Worm (Caenorhabditis elegans) whole organism, mixed stage, embryonic: Measurements from ENCODE around the gene ghi-1.

Experiments
- M03D4.4 ChIP-seq: sonication (generic microtip); optimal IDR thresholded peaks from 2 replicates; lab custom pipeline; 2017; ENCODE audit warnings: mild to moderate bottlenecking, missing genetic modification characterization, missing compliant biosample characterization
- bed-3 ChIP-seq: fragments of 200-800 bp; sonication (Bioruptor generic); optimal IDR thresholded peaks from 3 replicates; lab custom pipeline; 2018; ENCODE audit warnings: mild to moderate bottlenecking, missing genetic modification characterization, moderate library complexity, missing compliant biosample characterization
- blmp-1 ChIP-seq: fragments of 150-350 bp; optimal IDR thresholded peaks from 2 replicates; lab custom pipeline; 2014; ENCODE audit warnings: missing biosample characterization, missing genetic modification characterization
- ceh-39 ChIP-seq: fragments of 150-350 bp; optimal IDR thresholded peaks from 2 replicates; lab custom pipeline; 2014; ENCODE audit warnings: missing biosample characterization, missing genetic modification characterization
- ceh-43 ChIP-seq: fragments of 200-800 bp; sonication (Bioruptor generic); optimal IDR thresholded peaks from 2 replicates; lab custom pipeline; 2018; ENCODE audit warnings: mild to moderate bottlenecking, missing genetic modification characterization, moderate library complexity, missing compliant biosample characterization
- ces-1 ChIP-seq: fragments of 150-350 bp; optimal IDR thresholded peaks from 2 replicates; lab custom pipeline; 2014; ENCODE audit warnings: missing biosample characterization, missing genetic modification reagents, missing genetic modification characterization
- cnd-1 ChIP-seq: fragments of 200-800 bp; sonication (Bioruptor generic); optimal IDR thresholded peaks from 2 replicates; lab custom pipeline; 2018; ENCODE audit warnings: mild to moderate bottlenecking, missing genetic modification characterization, missing compliant biosample characterization
- drap-1 ChIP-seq: fragments of 200-800 bp; sonication (Bioruptor generic); optimal IDR thresholded peaks from 3 replicates; lab custom pipeline; 2018; ENCODE audit warnings: mild to moderate bottlenecking, missing genetic modification characterization, missing compliant biosample characterization
- elt-1 ChIP-seq: sonication (generic microtip); optimal IDR thresholded peaks from 2 replicates; lab custom pipeline; 2017; ENCODE audit warnings: missing genetic modification characterization, mild to moderate bottlenecking, missing compliant biosample characterization, antibody characterized with exemption, moderate library complexity, borderline replicate concordance; ENCODE audit not compliant: insufficient read depth
- flh-1 ChIP-seq: fragments of 200-800 bp; sonication (Bioruptor generic); optimal IDR thresholded peaks from 2 replicates; lab custom pipeline; 2018; ENCODE audit warnings: mild to moderate bottlenecking, missing genetic modification characterization, moderate library complexity, missing compliant biosample characterization
- ham-2 ChIP-seq: fragments of 200-800 bp; sonication (Bioruptor generic); optimal IDR thresholded peaks from 2 replicates; lab custom pipeline; 2018; ENCODE audit warnings: mild to moderate bottlenecking, missing genetic modification characterization, missing compliant biosample characterization
- hlh-1 ChIP-seq: fragments of 150-350 bp; optimal IDR thresholded peaks from 2 replicates; lab custom pipeline; 2014; ENCODE audit warnings: missing biosample characterization, missing genetic modification reagents, missing genetic modification characterization
- lin-13 ChIP-seq: fragments of 150-350 bp; optimal IDR thresholded peaks from 2 replicates; lab custom pipeline; 2014; ENCODE audit warnings: missing biosample characterization, missing genetic modification characterization
- lsy-2 ChIP-seq: fragments of 150-350 bp; optimal IDR thresholded peaks from 2 replicates; lab custom pipeline; 2014; ENCODE audit warnings: missing biosample characterization, missing genetic modification characterization
- mab-5 ChIP-seq: fragments of 150-350 bp; optimal IDR thresholded peaks from 2 replicates; lab custom pipeline; 2014; ENCODE audit warnings: missing biosample characterization, missing genetic modification characterization
- mls-2 ChIP-seq: sonication (generic microtip); optimal IDR thresholded peaks from 2 replicates; lab custom pipeline; 2016; ENCODE audit warnings: mild to moderate bottlenecking, missing genetic modification characterization, moderate library complexity, missing compliant biosample characterization
- nhr-12 ChIP-seq: fragments of 150-350 bp; optimal IDR thresholded peaks from 2 replicates; lab custom pipeline; 2014; ENCODE audit warnings: missing biosample characterization, missing genetic modification characterization
- nhr-2 ChIP-seq: fragments of 150-350 bp; optimal IDR thresholded peaks from 2 replicates; lab custom pipeline; 2014; ENCODE audit warnings: missing biosample characterization, missing genetic modification characterization
- nhr-28 ChIP-seq: fragments of 150-350 bp; optimal IDR thresholded peaks from 2 replicates; lab custom pipeline; 2014; ENCODE audit warnings: missing biosample characterization, missing genetic modification characterization
- nhr-76 ChIP-seq: sonication (generic microtip); optimal IDR thresholded peaks from 2 replicates; lab custom pipeline; 2017; ENCODE audit warnings: missing biosample characterization, missing genetic modification characterization
- pha-4 ChIP-seq: fragments of 150-350 bp; optimal IDR thresholded peaks from 2 replicates; lab custom pipeline; 2018; ENCODE audit warnings: missing biosample characterization, missing genetic modification reagents, missing genetic modification characterization
- sem-2 ChIP-seq: fragments of 200-800 bp; sonication (Bioruptor generic); optimal IDR thresholded peaks from 2 replicates; lab custom pipeline; 2018; ENCODE audit warnings: mild to moderate bottlenecking, missing genetic modification characterization, missing compliant biosample characterization
- snpc-4 ChIP-seq: fragments of 150-350 bp; optimal IDR thresholded peaks from 2 replicates; lab custom pipeline; 2014; ENCODE audit warnings: missing biosample characterization, missing genetic modification characterization
- tbx-8 ChIP-seq: fragments of 200-800 bp; sonication (Bioruptor generic); optimal IDR thresholded peaks from 2 replicates; lab custom pipeline; 2018; ENCODE audit warnings: mild to moderate bottlenecking, missing genetic modification characterization, moderate library complexity, missing compliant biosample characterization
- unc-120 ChIP-seq: sonication (generic microtip); optimal IDR thresholded peaks from 2 replicates; lab custom pipeline; 2017; ENCODE audit warnings: missing genetic modification characterization, missing compliant biosample characterization; ENCODE audit not compliant: poor library complexity, severe bottlenecking
- unc-39 ChIP-seq: fragments of 150-350 bp; optimal IDR thresholded peaks from 2 replicates; lab custom pipeline; 2014; ENCODE audit warnings: missing biosample characterization, missing genetic modification characterization
- unc-62 ChIP-seq: fragments of 150-350 bp; optimal IDR thresholded peaks from 2 replicates; lab custom pipeline; 2014; ENCODE audit warnings: missing biosample characterization, missing genetic modification reagents, missing genetic modification characterization
- zip-8 ChIP-seq: fragments of 150-350 bp; optimal IDR thresholded peaks from 2 replicates; lab custom pipeline; 2014; ENCODE audit warnings: missing biosample characterization, missing genetic modification characterization
- ztf-11 ChIP-seq: fragments of 150-350 bp; optimal IDR thresholded peaks from 2 replicates; lab custom pipeline; 2014; ENCODE audit warnings: missing biosample characterization, missing genetic modification characterization

ghi-1 gene

ce11 chrII:11646276-11646797, at the start of gene ghi-1:
TSS of gene ghi-1 (plus strand) at chrII:11646747.
- no peak for TF ChIP-seq snpc-4
- no peak for TF ChIP-seq ham-2
- TF ChIP-seq ceh-43: no peak
- TF ChIP-seq lin-13 (tag; lab: Kevin White, UChicago): no peak
- TF ChIP-seq ceh-39 (tag; lab: Kevin White, UChicago): no peak
- TF ChIP-seq sem-2 (GFP tag; lab: Kevin White, UChicago): no peak
- no peak for TF ChIP-seq tbx-8 (GFP tag; lab: Kevin White, UChicago)
- no peak for TF ChIP-seq flh-1 (GFP tag; lab: Kevin White, UChicago)
- TF ChIP-seq mab-5 (tag; lab: Kevin White, UChicago): no peak
- no peak for TF ChIP-seq drap-1 (GFP tag; lab: Kevin White, UChicago)
- TF ChIP-seq nhr-76 (tag; lab: Kevin White, UChicago): no peak
- TF ChIP-seq ztf-11 (tag; lab: Kevin White, UChicago): no peak
- no peak for TF ChIP-seq cnd-1 (tag; lab: Kevin White, UChicago)
- no peak for TF ChIP-seq blmp-1 (tag; lab: Kevin White, UChicago)
- TF ChIP-seq nhr-28 (tag; lab: Kevin White, UChicago): no peak
- TF ChIP-seq elt-1 (tag; lab: Kevin White, UChicago): no peak
- no peak for TF ChIP-seq mls-2 (tag; lab: Kevin White, UChicago)

ce11 chrII:11599751-11600150, 46.8 kb upstream of the ghi-1 start, which contains the start of gene npp-5:
TSS of gene npp-5 (minus strand) at chrII:11599809.
- no peak for TF ChIP-seq unc-62 (GFP tag; lab: Kevin White, UChicago)
- peak; percentile 27 for TF ChIP-seq lsy-2 (tag; lab: Kevin White, UChicago)
- TF ChIP-seq unc-39 (tag; lab: Kevin White, UChicago): no peak

- TF ChIP-seq elt-1 (tag; lab: Kevin White, UChicago) (no peak), unc-120 (tag; lab: Kevin White, UChicago) (peak; percentile 12)
Measured at ce11 chrII:11600711-11601110, 45.8 kb upstream of the ghi-1 start, which contains the start of gene F07A11.4. TSS of gene F07A11.4 (plus strand) at chrII:11601011.

- TF ChIP-seq unc-120 (tag; lab: Kevin White, UChicago) (peak; percentile 37), pha-4 (tag; lab: Kevin White, UChicago) (no peak), lin-13 (tag; lab: Kevin White, UChicago) (no peak), unc-62 (GFP tag; lab: Kevin White, UChicago) (peak; percentile 4)
- TF ChIP-seq, all 35 proteins: peak for 2
Measured at ce11 chrII:11602387-11602960, 44.1 kb upstream of the ghi-1 start.

- no peak for TF ChIP-seq sem-2 (GFP tag; lab: Kevin White, UChicago)
- no peak for TF ChIP-seq M03D4.4 (tag; lab: Kevin White, UChicago)
- no peak for TF ChIP-seq unc-62 (GFP tag; lab: Kevin White, UChicago)
- TF ChIP-seq lsy-2 (tag; lab: Kevin White, UChicago): no peak
- no peak for TF ChIP-seq hlh-1 (tag; lab: Kevin White, UChicago)
- TF ChIP-seq zip-8 (tag; lab: Kevin White, UChicago): no peak
- TF ChIP-seq nhr-76 (tag; lab: Kevin White, UChicago): no peak
- TF ChIP-seq ham-2: no peak
- no peak for TF ChIP-seq nhr-28 (tag; lab: Kevin White, UChicago)
- TF ChIP-seq unc-39 (tag; lab: Kevin White, UChicago): no peak
- no peak for TF ChIP-seq elt-1 (tag; lab: Kevin White, UChicago)
- no peak for TF ChIP-seq ceh-39 (tag; lab: Kevin White, UChicago)
- TF ChIP-seq drap-1 (GFP tag; lab: Kevin White, UChicago): no peak
- TF ChIP-seq bed-3 (GFP tag; lab: Kevin White, UChicago): no peak
- TF ChIP-seq nhr-2: no peak
- TF ChIP-seq ceh-43: no peak
- TF ChIP-seq nhr-12 (tag; lab: Kevin White, UChicago): no peak
- no peak for TF ChIP-seq pha-4 (tag; lab: Kevin White, UChicago)
- TF ChIP-seq ztf-11 (tag; lab: Kevin White, UChicago): no peak
- no peak for TF ChIP-seq ces-1
Measured at ce11 chrII:11604613-11605012, 41.9 kb upstream of the ghi-1 start.
